Fruit fly (Drosophila melanogaster) whole organism, embryonic: ENCODE measurements around the gene G6P.

Source experiments
- CG10209 ChIP-seq: fragments of 200-800 bp; sonication (Bioruptor generic); optimal IDR thresholded peaks from 3 replicates; lab custom pipeline; 2017; ENCODE audit warnings: missing biosample characterization, mild to moderate bottlenecking, missing genetic modification characterization, missing genetic modification reagents
- CG10267 ChIP-seq: fragments of 200-800 bp; sonication (Bioruptor generic); optimal IDR thresholded peaks from 2 replicates; lab custom pipeline; 2018; ENCODE audit warnings: missing biosample characterization, mild to moderate bottlenecking, missing genetic modification characterization, moderate library complexity
- CG10462 ChIP-seq: fragments of 200-800 bp; sonication (Bioruptor generic); optimal IDR thresholded peaks from 2 replicates; lab custom pipeline; 2016; ENCODE audit warnings: missing biosample characterization, missing genetic modification characterization
- CG10565 ChIP-seq: fragments of 200-800 bp; sonication (Bioruptor generic); optimal IDR thresholded peaks from 3 replicates; lab custom pipeline; 2016; ENCODE audit warnings: missing biosample characterization, mild to moderate bottlenecking, missing genetic modification characterization
- CG12104 ChIP-seq: fragments of 200-800 bp; sonication (Bioruptor generic); optimal IDR thresholded peaks from 3 replicates; lab custom pipeline; 2016; ENCODE audit warnings: missing biosample characterization, missing genetic modification characterization
- CG13296 ChIP-seq: fragments of 200-800 bp; sonication (Bioruptor generic); optimal IDR thresholded peaks from 3 replicates; lab custom pipeline; 2018; ENCODE audit warnings: missing biosample characterization, mild to moderate bottlenecking, missing genetic modification characterization
- CG14710 ChIP-seq: fragments of 200-800 bp; sonication (Bioruptor generic); optimal IDR thresholded peaks from 3 replicates; lab custom pipeline; 2019; ENCODE audit warnings: missing biosample characterization, mild to moderate bottlenecking, missing genetic modification characterization, moderate library complexity
- CG15514 ChIP-seq: fragments of 200-800 bp; sonication (Bioruptor generic); optimal IDR thresholded peaks from 3 replicates; lab custom pipeline; 2017; ENCODE audit warnings: missing biosample characterization, missing genetic modification characterization, mild to moderate bottlenecking, moderate library complexity, missing genetic modification reagents
- CG17568 ChIP-seq: fragments of 200-800 bp; sonication (Bioruptor generic); optimal IDR thresholded peaks from 2 replicates; lab custom pipeline; 2018; ENCODE audit warnings: missing biosample characterization, mild to moderate bottlenecking, missing genetic modification characterization, moderate library complexity
- CG17802 ChIP-seq: fragments of 200-800 bp; sonication (Bioruptor generic); optimal IDR thresholded peaks from 2 replicates; lab custom pipeline; 2018; ENCODE audit warnings: missing biosample characterization, mild to moderate bottlenecking, missing genetic modification characterization, moderate library complexity
- CG34422 ChIP-seq: fragments of 200-800 bp; sonication (Bioruptor generic); IDR thresholded peaks from 3 replicates; pipeline ENCODE4 v1.3.6; 2022; ENCODE audit warnings: missing biosample characterization, missing genetic modification characterization
- CG3726 ChIP-seq: fragments of 200-800 bp; sonication (Bioruptor generic); IDR thresholded peaks from 3 replicates; pipeline ENCODE4, ENCODE4 v1.3.6; 2022; ENCODE audit warnings: missing biosample characterization, missing genetic modification characterization
- CG5953 ChIP-seq: fragments of 200-800 bp; sonication (Bioruptor generic); IDR thresholded peaks from 2 replicates; pipeline ENCODE4 v1.3.6; 2022; ENCODE audit warnings: missing biosample characterization, missing genetic modification characterization
- CG7372 ChIP-seq: fragments of 200-800 bp; sonication (Bioruptor generic); IDR thresholded peaks from 2 replicates; pipeline ENCODE4 v1.3.6; 2022; ENCODE audit warnings: missing biosample characterization, missing genetic modification characterization
- CG7839 ChIP-seq: fragments of 200-800 bp; sonication (Bioruptor generic); optimal IDR thresholded peaks from 3 replicates; lab custom pipeline; 2018; ENCODE audit warnings: missing biosample characterization, mild to moderate bottlenecking, missing genetic modification characterization, moderate library complexity
- CG7928 ChIP-seq: fragments of 200-800 bp; sonication (Bioruptor generic); optimal IDR thresholded peaks from 2 replicates; lab custom pipeline; 2017; ENCODE audit warnings: missing biosample characterization, mild to moderate bottlenecking, missing genetic modification characterization
- CG8290 ChIP-seq, 3 experiments: fragments of 200-800 bp; sonication (Bioruptor generic); optimal IDR thresholded peaks; 2 replicates each; lab custom pipeline; 2016 to 2019; ENCODE audit warnings: missing biosample characterization in 3 of 3, missing genetic modification characterization in 3 of 3, mild to moderate bottlenecking in 2 of 3, moderate library complexity in 1 of 3
- CG8388 ChIP-seq: fragments of 200-800 bp; sonication (Bioruptor generic); optimal IDR thresholded peaks from 2 replicates; lab custom pipeline; 2019; ENCODE audit warnings: missing biosample characterization, mild to moderate bottlenecking, missing genetic modification characterization, moderate library complexity
- Camta ChIP-seq: fragments of 200-800 bp; sonication (Bioruptor generic); optimal IDR thresholded peaks from 2 replicates; lab custom pipeline; 2016; ENCODE audit warnings: missing biosample characterization, missing genetic modification characterization
- CkIIα-i1 ChIP-seq: fragments of 200-800 bp; sonication (Bioruptor generic); IDR thresholded peaks from 2 replicates; pipeline ENCODE4 v1.3.6; 2022; ENCODE audit warnings: missing biosample characterization, missing genetic modification characterization
- Dad ChIP-seq: fragments of 200-800 bp; sonication (Bioruptor generic); optimal IDR thresholded peaks from 3 replicates; lab custom pipeline; 2016; ENCODE audit warnings: missing biosample characterization, missing genetic modification characterization
- Dip3 ChIP-seq: fragments of 200-800 bp; sonication (Bioruptor generic); optimal IDR thresholded peaks from 3 replicates; lab custom pipeline; 2016; ENCODE audit warnings: missing biosample characterization, missing genetic modification characterization
- Elba2 ChIP-seq: fragments of 200-800 bp; sonication (Bioruptor generic); optimal IDR thresholded peaks from 3 replicates; lab custom pipeline; 2016; ENCODE audit warnings: missing biosample characterization, missing genetic modification characterization
- Hmr ChIP-seq: fragments of 200-800 bp; sonication (Bioruptor generic); optimal IDR thresholded peaks from 3 replicates; lab custom pipeline; 2017; ENCODE audit warnings: mild to moderate bottlenecking, missing biosample characterization, missing genetic modification reagents, missing genetic modification characterization
- Hmx ChIP-seq: fragments of 200-800 bp; sonication (Bioruptor generic); optimal IDR thresholded peaks from 2 replicates; lab custom pipeline; 2016; ENCODE audit warnings: missing biosample characterization, missing genetic modification characterization
- Hsf ChIP-seq: fragments of 200-800 bp; sonication (Bioruptor generic); optimal IDR thresholded peaks from 3 replicates; lab custom pipeline; 2016; ENCODE audit warnings: missing biosample characterization, missing genetic modification characterization
- MBD-R2 ChIP-seq: fragments of 200-800 bp; sonication (Bioruptor generic); IDR thresholded peaks from 2 replicates; pipeline ENCODE4 v1.3.6; 2022; ENCODE audit warnings: missing biosample characterization, missing genetic modification characterization
- Opbp ChIP-seq: fragments of 200-800 bp; sonication (Bioruptor generic); IDR thresholded peaks from 3 replicates; pipeline ENCODE4 v1.3.6; 2022; ENCODE audit warnings: missing biosample characterization, missing genetic modification characterization; ENCODE audit not compliant: partially characterized antibody
- Poxn ChIP-seq: fragments of 200-800 bp; sonication (Bioruptor generic); IDR thresholded peaks from 2 replicates; pipeline ENCODE4 v1.3.6; 2022; ENCODE audit warnings: missing biosample characterization, missing genetic modification characterization
- aop ChIP-seq: fragments of 200-800 bp; sonication (Bioruptor generic); IDR thresholded peaks from 2 replicates; pipeline ENCODE4 v1.3.6; 2022; ENCODE audit warnings: missing biosample characterization, missing genetic modification characterization
- bsh ChIP-seq, 2 experiments: fragments of 200-800 bp; sonication (Bioruptor generic); optimal IDR thresholded peaks; 2 replicates each; lab custom pipeline; 2017 to 2018; ENCODE audit warnings: mild to moderate bottlenecking in 2 of 2, missing biosample characterization in 2 of 2, missing genetic modification characterization in 2 of 2, moderate library complexity in 1 of 2
- cato ChIP-seq: fragments of 200-800 bp; sonication (Bioruptor generic); optimal IDR thresholded peaks from 2 replicates; lab custom pipeline; 2016; ENCODE audit warnings: missing biosample characterization, missing genetic modification characterization, borderline replicate concordance
- crc ChIP-seq: fragments of 200-800 bp; sonication (Bioruptor generic); optimal IDR thresholded peaks from 2 replicates; lab custom pipeline; 2016; ENCODE audit warnings: missing biosample characterization, missing genetic modification characterization
- disco-r ChIP-seq: fragments of 200-800 bp; sonication (Bioruptor generic); optimal IDR thresholded peaks from 2 replicates; lab custom pipeline; 2016; ENCODE audit warnings: missing biosample characterization, missing genetic modification characterization
- gt ChIP-seq: fragments of 200-800 bp; sonication (Bioruptor generic); IDR thresholded peaks from 2 replicates; pipeline ENCODE4 v1.3.6; 2022; ENCODE audit warnings: missing biosample characterization, missing genetic modification characterization
- ind ChIP-seq: fragments of 200-800 bp; sonication (Bioruptor generic); optimal IDR thresholded peaks from 3 replicates; lab custom pipeline; 2016; ENCODE audit warnings: missing biosample characterization, missing genetic modification characterization
- kay ChIP-seq: fragments of 200-800 bp; sonication (Bioruptor generic); optimal IDR thresholded peaks from 2 replicates; lab custom pipeline; 2016; ENCODE audit warnings: missing biosample characterization, missing genetic modification characterization
- pan ChIP-seq, 4 experiments: fragments of >200 bp in 3 of 4; fragments of 200-800 bp in 1 of 4; sonication (Bioruptor generic) in 1 of 4; optimal IDR thresholded peaks in 3 of 4; IDR thresholded peaks in 1 of 4; 2 replicates each; pipeline versions ENCODE4 v1.3.6 to Lab custom; 2017 to 2022; ENCODE audit warnings: missing biosample characterization in 2 of 4, missing genetic modification characterization in 2 of 4, mixed read lengths in 1 of 4
- peb ChIP-seq: fragments of 200-800 bp; sonication (Bioruptor generic); IDR thresholded peaks from 2 replicates; pipeline ENCODE4 v1.3.6; 2022; ENCODE audit warnings: missing biosample characterization, missing genetic modification characterization
- pros ChIP-seq: fragments of 200-800 bp; sonication (Bioruptor generic); optimal IDR thresholded peaks from 3 replicates; lab custom pipeline; 2019; ENCODE audit warnings: missing biosample characterization, mild to moderate bottlenecking, missing genetic modification characterization, moderate library complexity
- psq ChIP-seq: fragments of 200-800 bp; sonication (Bioruptor generic); optimal IDR thresholded peaks from 2 replicates; lab custom pipeline; 2017; ENCODE audit warnings: missing biosample characterization, missing genetic modification characterization
- ranshi ChIP-seq: fragments of 200-800 bp; sonication (Bioruptor generic); IDR thresholded peaks from 2 replicates; pipeline ENCODE4 v1.3.6; 2022; ENCODE audit warnings: missing biosample characterization, missing genetic modification characterization
- repo ChIP-seq: fragments of 200-800 bp; sonication (Bioruptor generic); optimal IDR thresholded peaks from 2 replicates; lab custom pipeline; 2016; ENCODE audit warnings: missing biosample characterization, missing genetic modification characterization
- slou ChIP-seq: fragments of 200-800 bp; sonication (Bioruptor generic); optimal IDR thresholded peaks from 3 replicates; lab custom pipeline; 2016; ENCODE audit warnings: missing biosample characterization, missing genetic modification characterization
- stc ChIP-seq: fragments of 200-800 bp; sonication (Bioruptor generic); IDR thresholded peaks from 2 replicates; pipeline ENCODE4 v1.3.6; 2022; ENCODE audit warnings: missing biosample characterization, missing genetic modification characterization
- tin ChIP-seq: fragments of 200-800 bp; sonication (Bioruptor generic); optimal IDR thresholded peaks from 3 replicates; lab custom pipeline; 2016; ENCODE audit warnings: missing biosample characterization, missing genetic modification characterization
- toy ChIP-seq: fragments of 200-800 bp; sonication (Bioruptor generic); IDR thresholded peaks from 2 replicates; pipeline ENCODE4 v1.3.6; 2022; ENCODE audit warnings: missing biosample characterization, missing genetic modification characterization
- wor ChIP-seq: fragments of 200-800 bp; sonication (Bioruptor generic); IDR thresholded peaks from 2 replicates; pipeline ENCODE4 v1.3.6; 2022; ENCODE audit warnings: missing biosample characterization, missing genetic modification characterization

G6P gene

dm6 chr2L:2765659-2766373 is 49.7 kb downstream of the G6P start, which contains the start of the genes Snx21 and aph-1 (continued):
- TF ChIP-seq CG7372 (GFP tag; lab: Robert Waterston, UW) (peak; percentile 85), ind (peak; percentile 93), pan (optimal IDR thresholded peaks at IDR 0.05; lab: Kevin White, UChicago) (no peak), pan (GFP tag; optimal IDR thresholded peaks at IDR 0.05 in 1 of 2, IDR thresholded peaks at IDR 0.05 in 1 of 2) (peak in 1 of 2 experiments; percentile 88), bsh (GFP tag; optimal IDR thresholded peaks at IDR 0.05; lab: Kevin White, UChicago) (peak; percentile 64 to 93), CG12104 (peak; percentile 87), Hmr (GFP tag; lab: Kevin White, UChicago) (peak; percentile 95), gt (peak; percentile 72), toy (GFP tag; lab: Robert Waterston, UW) (peak; percentile 78), CG17802 (tag; lab: Kevin White, UChicago) (peak; percentile 63), slou (GFP tag; lab: Kevin White, UChicago) (peak; percentile 84), CG8388 (GFP tag; lab: Kevin White, UChicago) (peak; percentile 90), cato (peak; percentile 90), Dip3 (peak; percentile 93), CG7928 (GFP tag; lab: Kevin White, UChicago) (peak; percentile 65), CG5953 (GFP tag; lab: Robert Waterston, UW) (peak; percentile 56), CG15514 (peak; percentile 84), CkIIα-i1 (GFP tag; lab: Robert Waterston, UW) (no peak), CG17568 (GFP tag; lab: Kevin White, UChicago) (no peak), CG10209 (peak; percentile 92), Dad (GFP tag; lab: Kevin White, UChicago) (peak; percentile 86), Hmx (GFP tag; lab: Kevin White, UChicago) (peak; percentile 77), Camta (GFP tag; lab: Kevin White, UChicago) (peak; percentile 81), kay (peak; percentile 92), MBD-R2 (peak; percentile 84; the same call in 1 of the 2 replicates), Opbp (no peak), wor (GFP tag; lab: Robert Waterston, UW) (peak; percentile 75), ranshi (GFP tag; lab: Robert Waterston, UW) (peak; percentile 89), peb (GFP tag; lab: Robert Waterston, UW) (peak; percentile 81), psq (GFP tag; lab: Kevin White, UChicago) (peak; percentile 77), CG10267 (tag; lab: Kevin White, UChicago) (peak; percentile 86), stc (peak; percentile 89), repo (GFP tag; lab: Kevin White, UChicago) (peak; percentile 80), CG3726 (GFP tag; lab: Robert Waterston, UW) (peak; percentile 82; the same call in 2 of the 3 replicates), crc (GFP tag; lab: Kevin White, UChicago) (peak; percentile 74), Poxn (GFP tag; lab: Robert Waterston, UW) (peak; percentile 54), CG7839 (tag; lab: Kevin White, UChicago) (peak; percentile 96), CG14710 (tag; lab: Kevin White, UChicago) (peak; percentile 92), aop (GFP tag; lab: Robert Waterston, UW) (0 out of 2 replicates have a peak, but pooled peaks have one; percentile 18), Elba2 (GFP tag; lab: Kevin White, UChicago) (no peak), tin (GFP tag; lab: Kevin White, UChicago) (peak; percentile 87), disco-r (peak; percentile 75), CG8290 (GFP tag; optimal IDR thresholded peaks at IDR 0.05; lab: Kevin White, UChicago) (peak; percentile 77), CG8290 (tag; optimal IDR thresholded peaks at IDR 0.05; lab: Kevin White, UChicago) (peak; percentile 26 to 61), Hsf (GFP tag; lab: Kevin White, UChicago) (peak; percentile 87), CG10462 (peak; percentile 78), CG34422 (GFP tag; lab: Robert Waterston, UW) (peak; percentile 91), CG10565 (peak; percentile 54), CG13296 (GFP tag; lab: Kevin White, UChicago) (peak; percentile 91), pros (peak; percentile 46)
